Worm (Caenorhabditis elegans) whole organism, L1 larva: ENCODE data around the gene arg-1.

Source experiments
- C34B4.2 ChIP-seq: sonication (generic microtip); optimal IDR thresholded peaks from 2 replicates; lab custom pipeline; 2017; ENCODE audit warnings: mild to moderate bottlenecking, missing genetic modification characterization, missing compliant biosample characterization
- Y116A8C.19 ChIP-seq: sonication (generic microtip); optimal IDR thresholded peaks from 2 replicates; lab custom pipeline; 2016; ENCODE audit warnings: missing compliant biosample characterization, missing genetic modification characterization, borderline replicate concordance
- aha-1 ChIP-seq: fragments of 150-350 bp; optimal IDR thresholded peaks from 2 replicates; lab custom pipeline; 2014; ENCODE audit warnings: missing biosample characterization, missing genetic modification characterization
- alr-1 ChIP-seq: fragments of 200-800 bp; sonication (Bioruptor generic); optimal IDR thresholded peaks from 2 replicates; lab custom pipeline; 2018; ENCODE audit warnings: borderline replicate concordance, mild to moderate bottlenecking, missing genetic modification characterization, missing compliant biosample characterization
- aly-2 ChIP-seq: fragments of 150-350 bp; optimal IDR thresholded peaks from 2 replicates; lab custom pipeline; 2014; ENCODE audit warnings: missing biosample characterization, missing genetic modification characterization
- blmp-1 ChIP-seq: fragments of 150-350 bp; optimal IDR thresholded peaks from 2 replicates; lab custom pipeline; 2014; ENCODE audit warnings: missing biosample characterization, missing genetic modification characterization
- ces-1 ChIP-seq: fragments of 150-350 bp; optimal IDR thresholded peaks from 2 replicates; lab custom pipeline; 2014; ENCODE audit warnings: missing biosample characterization, missing genetic modification reagents, missing genetic modification characterization
- dpl-1 ChIP-seq, 3 experiments: fragments of 150-350 bp in 2 of 3; sonication (generic microtip) in 1 of 3; optimal IDR thresholded peaks; 2 replicates each; lab custom pipeline; 2014 to 2017; ENCODE audit warnings: missing biosample characterization in 3 of 3, missing genetic modification characterization in 3 of 3, missing genetic modification reagents in 3 of 3
- dsc-1 ChIP-seq: sonication (generic microtip); optimal IDR thresholded peaks from 2 replicates; lab custom pipeline; 2016; ENCODE audit warnings: mild to moderate bottlenecking, missing genetic modification characterization, missing compliant biosample characterization
- efl-1 ChIP-seq, 4 experiments: fragments of 150-350 bp; optimal IDR thresholded peaks in 3 of 4; peaks in 1 of 4; 1 replicate in 1 of 4; 2 replicates in 3 of 4; lab custom pipeline; 2014; ENCODE audit warnings: missing biosample characterization in 2 of 4, missing genetic modification characterization in 2 of 4, missing genetic modification reagents in 2 of 4
- efl-3 ChIP-seq: fragments of 200-800 bp; sonication (Bioruptor generic); optimal IDR thresholded peaks from 2 replicates; lab custom pipeline; 2018; ENCODE audit warnings: mild to moderate bottlenecking, missing genetic modification characterization, missing compliant biosample characterization
- egl-13 ChIP-seq: sonication (generic microtip); optimal IDR thresholded peaks from 2 replicates; lab custom pipeline; 2016; ENCODE audit warnings: missing genotype, missing genetic modification reagents, missing genetic modification characterization, missing compliant biosample characterization
- elt-2 ChIP-seq: sonication (generic microtip); optimal IDR thresholded peaks from 2 replicates; lab custom pipeline; 2016; ENCODE audit warnings: missing genetic modification characterization, mild to moderate bottlenecking, inconsistent platforms, missing compliant biosample characterization, missing genetic modification reagents
- elt-3 ChIP-seq, 6 experiments: fragments of 150-350 bp in 1 of 6; sonication (generic microtip); optimal IDR thresholded peaks; 2 replicates each; lab custom pipeline; 2017 to 2018; ENCODE audit warnings: missing biosample characterization in 6 of 6, missing genetic modification characterization in 6 of 6, inconsistent platforms in 1 of 6
- fkh-10 ChIP-seq: sonication (generic microtip); optimal IDR thresholded peaks from 2 replicates; lab custom pipeline; 2017; ENCODE audit warnings: missing biosample characterization, missing genetic modification reagents, missing genetic modification characterization
- fkh-4 ChIP-seq: sonication (generic microtip); optimal IDR thresholded peaks from 2 replicates; lab custom pipeline; 2016; ENCODE audit warnings: missing compliant biosample characterization, missing genetic modification characterization, borderline replicate concordance
- fos-1 ChIP-seq: fragments of 150-350 bp; optimal IDR thresholded peaks from 2 replicates; lab custom pipeline; 2014; ENCODE audit warnings: missing biosample characterization, missing genetic modification characterization
- hlh-17 ChIP-seq: fragments of 200-800 bp; sonication (Bioruptor generic); optimal IDR thresholded peaks from 2 replicates; lab custom pipeline; 2018; ENCODE audit warnings: missing genetic modification characterization, mild to moderate bottlenecking, missing compliant biosample characterization, moderate library complexity, borderline replicate concordance
- hlh-4 ChIP-seq: sonication (generic microtip); optimal IDR thresholded peaks from 2 replicates; lab custom pipeline; 2016; ENCODE audit warnings: mild to moderate bottlenecking, missing genetic modification characterization, missing compliant biosample characterization
- hpl-2 ChIP-seq: fragments of 150-350 bp; optimal IDR thresholded peaks from 2 replicates; lab custom pipeline; 2014; ENCODE audit warnings: missing biosample characterization, missing genetic modification reagents, missing genetic modification characterization
- lin-13 ChIP-seq: fragments of 150-350 bp; optimal IDR thresholded peaks from 2 replicates; lab custom pipeline; 2014; ENCODE audit warnings: missing biosample characterization, missing genetic modification reagents, missing genetic modification characterization
- lin-35 ChIP-seq, 2 experiments: fragments of 150-350 bp; optimal IDR thresholded peaks; 2 replicates each; lab custom pipeline; 2014; ENCODE audit warnings: missing biosample characterization in 2 of 2, missing genetic modification characterization in 2 of 2, missing genetic modification reagents in 2 of 2
- lir-3 ChIP-seq: sonication (generic microtip); optimal IDR thresholded peaks from 2 replicates; lab custom pipeline; 2016; ENCODE audit warnings: mild to moderate bottlenecking, missing genetic modification characterization, moderate library complexity, missing compliant biosample characterization; ENCODE audit not compliant: poor library complexity
- mef-2 ChIP-seq: fragments of 150-350 bp; optimal IDR thresholded peaks from 2 replicates; lab custom pipeline; 2014; ENCODE audit warnings: missing biosample characterization, missing genetic modification characterization
- mep-1 ChIP-seq: fragments of 150-350 bp; optimal IDR thresholded peaks from 2 replicates; lab custom pipeline; 2014; ENCODE audit warnings: missing biosample characterization, missing genetic modification characterization
- nhr-12 ChIP-seq: sonication (generic microtip); optimal IDR thresholded peaks from 2 replicates; lab custom pipeline; 2017; ENCODE audit warnings: missing biosample characterization, missing genetic modification characterization
- nhr-19 ChIP-seq: fragments of 200-800 bp; sonication (Bioruptor generic); conservative IDR thresholded peaks from 2 replicates; pipeline ENCODE4 v1.3.6; 2022; ENCODE audit warnings: missing genetic modification characterization, missing compliant biosample characterization
- nhr-20 ChIP-seq: sonication (generic microtip); optimal IDR thresholded peaks from 2 replicates; lab custom pipeline; 2016; ENCODE audit warnings: mild to moderate bottlenecking, missing genetic modification characterization, missing compliant biosample characterization
- nhr-28 ChIP-seq: fragments of 150-350 bp; optimal IDR thresholded peaks from 2 replicates; lab custom pipeline; 2014; ENCODE audit warnings: missing biosample characterization, missing genetic modification characterization
- nhr-47 ChIP-seq: sonication (generic microtip); optimal IDR thresholded peaks from 2 replicates; lab custom pipeline; 2016; ENCODE audit warnings: mild to moderate bottlenecking, missing genetic modification characterization, moderate library complexity, missing compliant biosample characterization
- nhr-76 ChIP-seq: sonication (generic microtip); optimal IDR thresholded peaks from 2 replicates; lab custom pipeline; 2017; ENCODE audit warnings: missing biosample characterization, missing genetic modification characterization
- nhr-85 ChIP-seq: sonication (generic microtip); peaks from one replicate; lab custom pipeline; 2016; ENCODE audit warnings: missing genetic modification characterization, inconsistent platforms, missing compliant biosample characterization
- rnt-1 ChIP-seq: sonication (generic microtip); optimal IDR thresholded peaks from 2 replicates; lab custom pipeline; 2016; ENCODE audit warnings: mild to moderate bottlenecking, missing genetic modification characterization, moderate library complexity, missing compliant biosample characterization
- skn-1 ChIP-seq: fragments of 150-350 bp; optimal IDR thresholded peaks from 2 replicates; lab custom pipeline; 2014; ENCODE audit warnings: missing biosample characterization, missing genetic modification characterization
- snpc-4 ChIP-seq: fragments of 150-350 bp; optimal IDR thresholded peaks from 2 replicates; lab custom pipeline; 2014; ENCODE audit warnings: missing biosample characterization, missing genetic modification characterization
- snu-23 ChIP-seq: sonication (generic microtip); optimal IDR thresholded peaks from 2 replicates; lab custom pipeline; 2016; ENCODE audit warnings: missing genetic modification characterization, missing compliant biosample characterization
- sox-4 ChIP-seq: sonication (generic microtip); optimal IDR thresholded peaks from 2 replicates; lab custom pipeline; 2016; ENCODE audit warnings: missing genetic modification characterization, missing compliant biosample characterization
- unc-130 ChIP-seq: fragments of 150-350 bp; optimal IDR thresholded peaks from 2 replicates; lab custom pipeline; 2017; ENCODE audit warnings: missing biosample characterization, missing genetic modification characterization, inconsistent platforms
- unc-86 ChIP-seq: sonication (generic microtip); optimal IDR thresholded peaks from 2 replicates; lab custom pipeline; 2016; ENCODE audit warnings: missing genetic modification characterization, missing compliant biosample characterization
- xbp-1 ChIP-seq: sonication (generic microtip); optimal IDR thresholded peaks from 2 replicates; lab custom pipeline; 2016; ENCODE audit warnings: missing genetic modification characterization, missing compliant biosample characterization
- zag-1 ChIP-seq: fragments of 150-350 bp; optimal IDR thresholded peaks from 2 replicates; lab custom pipeline; 2014; ENCODE audit warnings: missing biosample characterization, missing genetic modification characterization
- zip-4 ChIP-seq: fragments of 200-800 bp; sonication (Bioruptor generic); optimal IDR thresholded peaks from 2 replicates; lab custom pipeline; 2018; ENCODE audit warnings: mild to moderate bottlenecking, missing genetic modification characterization, moderate library complexity, missing compliant biosample characterization
- ztf-11 ChIP-seq, 2 experiments: sonication (generic microtip); optimal IDR thresholded peaks; 2 replicates each; lab custom pipeline; 2016 to 2017; ENCODE audit warnings: missing genetic modification characterization in 2 of 2, missing biosample characterization in 1 of 2, missing compliant biosample characterization in 1 of 2

The arg-1 gene

DNA sequence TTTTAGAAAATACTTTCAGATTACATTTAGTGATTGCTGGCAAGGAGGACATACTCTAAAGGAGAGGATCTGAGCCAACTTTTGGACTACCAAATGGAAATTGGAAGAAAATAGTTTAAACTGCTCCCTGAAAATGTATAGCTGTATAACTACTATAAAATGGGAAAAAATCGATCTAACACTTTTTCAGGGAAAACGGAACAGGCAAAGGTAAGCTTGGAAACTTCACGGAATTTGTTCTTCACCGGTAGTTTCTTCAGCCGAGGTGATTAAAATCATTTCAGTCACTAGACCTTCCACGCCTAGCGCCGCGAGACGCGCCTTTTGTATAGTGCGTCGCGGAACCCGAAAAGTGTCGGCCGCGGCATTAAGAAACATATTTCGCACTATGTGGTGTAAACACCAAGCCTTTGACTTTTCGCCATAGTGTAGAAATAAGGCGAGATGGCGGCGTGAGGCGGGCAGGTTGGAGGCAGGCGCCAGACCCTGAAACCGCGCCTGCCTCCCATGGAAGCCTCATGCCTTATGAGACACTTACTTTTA, 38.7 kb downstream of the arg-1 start, which contains the start of gene C14E2.5:
C14E2.5 (minus strand) TSS at position 51 of the 543 bp plus-strand sequence.
- TF ChIP-seq nhr-20 (tag; lab: Kevin White, UChicago) (no peak), C34B4.2 (tag; lab: Kevin White, UChicago) (no peak), fkh-4 (tag; lab: Kevin White, UChicago) (no peak), elt-2 (tag; lab: Kevin White, UChicago) (no peak), snu-23 (no peak), nhr-85 (tag; lab: Kevin White, UChicago) (no peak), egl-13 (tag; lab: Kevin White, UChicago) (no peak), mef-2 (tag; lab: Kevin White, UChicago) (no peak), dpl-1 (GFP tag; optimal IDR thresholded peaks at IDR 0.05; lab: Kevin White, UChicago) (no peak), Y116A8C.19 (tag; lab: Kevin White, UChicago) (no peak), efl-3 (GFP tag; lab: Kevin White, UChicago) (no peak), elt-3 (tag; optimal IDR thresholded peaks at IDR 0.05; lab: Kevin White, UChicago) (no peak)

DNA sequence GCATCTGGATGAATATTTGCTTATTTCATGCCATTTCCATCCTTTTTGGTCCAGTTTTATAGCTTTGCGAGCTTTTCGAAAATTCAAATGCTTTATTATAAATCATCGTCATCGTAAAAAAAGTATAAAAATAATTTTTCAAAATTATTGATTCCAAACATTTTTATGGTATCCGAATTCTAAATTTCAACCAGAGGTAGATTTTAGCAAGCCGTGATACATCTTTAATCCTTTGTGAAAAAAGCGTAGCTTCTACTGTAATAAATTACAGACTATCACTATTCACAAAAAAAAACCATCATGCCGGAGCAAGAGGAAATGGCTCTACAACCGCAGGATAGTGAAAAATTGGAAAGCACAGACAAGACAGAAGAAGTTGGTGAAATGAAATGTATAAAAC, 39.5 kb downstream of the arg-1 start, which contains the start of gene C14E2.1:
C14E2.1 (plus strand) TSS at position 301 of the 400 bp plus-strand sequence.
- TF ChIP-seq nhr-47 (no peak), xbp-1 (tag; lab: Kevin White, UChicago) (no peak), lir-3 (tag; lab: Kevin White, UChicago) (no peak), snpc-4 (tag; lab: Kevin White, UChicago) (no peak)
- TF ChIP-seq, all 84 proteins: peak for 0

DNA sequence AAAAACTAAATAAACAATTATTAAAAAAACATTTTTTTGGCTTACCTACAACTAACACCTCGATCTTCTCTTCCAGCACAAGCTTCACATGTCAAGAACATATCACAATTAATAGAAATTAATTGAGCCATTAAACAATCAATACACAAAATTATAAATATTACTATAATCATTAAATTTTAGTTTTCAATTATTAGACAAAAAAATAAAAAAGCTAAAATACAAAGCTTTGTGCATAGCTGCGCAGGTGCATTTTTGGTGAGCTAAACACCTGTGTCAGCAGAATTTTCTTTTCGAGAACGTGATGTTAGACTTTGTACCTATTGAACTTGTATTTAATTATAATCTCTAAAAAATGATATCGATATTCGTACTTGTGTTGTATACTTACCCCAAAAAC, 43.2 kb downstream of the arg-1 start, which contains the start of gene C14E2.6:
C14E2.6 (minus strand) TSS at position 101 of the 400 bp plus-strand sequence.
- TF ChIP-seq elt-2 (tag; lab: Kevin White, UChicago) = no peak
- TF ChIP-seq hlh-4 = peak; percentile 20

DNA sequence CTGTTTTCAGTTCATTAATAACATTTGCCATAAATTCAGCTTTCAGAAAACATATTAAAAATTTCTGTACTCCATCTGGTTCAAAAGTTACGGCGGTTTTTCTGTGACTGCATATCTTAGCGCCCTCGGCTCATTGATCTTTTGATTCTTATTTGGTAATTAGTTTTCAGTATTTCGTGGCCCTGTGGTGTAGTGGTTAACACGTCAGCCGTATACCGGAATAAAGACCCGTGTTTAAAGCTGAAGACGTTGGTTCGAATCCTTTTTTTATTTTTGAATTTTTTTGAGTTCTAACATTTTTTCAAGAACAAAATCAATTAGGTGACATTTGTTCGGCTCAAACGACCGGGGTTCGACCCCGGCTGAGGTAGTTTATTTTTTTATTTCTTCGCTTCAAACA, 43.8 kb downstream of the arg-1 start:
- TF ChIP-seq mep-1 (tag; lab: Kevin White, UChicago) = no peak
- TF ChIP-seq nhr-28 (tag; lab: Kevin White, UChicago) = no peak
- TF ChIP-seq fkh-10 (GFP tag; lab: Kevin White, UChicago) = no peak
- no peak for TF ChIP-seq zip-4 (GFP tag; lab: Kevin White, UChicago)
- TF ChIP-seq alr-1 = no peak
- TF ChIP-seq rnt-1 (tag; lab: Kevin White, UChicago) = no peak
- no peak for TF ChIP-seq nhr-47
- no peak for TF ChIP-seq hlh-17 (GFP tag; lab: Kevin White, UChicago)
- TF ChIP-seq unc-130 (tag; lab: Kevin White, UChicago) = no peak
- no peak for TF ChIP-seq zag-1 (tag; lab: Kevin White, UChicago)
- no peak for TF ChIP-seq xbp-1 (tag; lab: Kevin White, UChicago)
- TF ChIP-seq ces-1 (GFP tag; lab: Kevin White, UChicago) = no peak
- TF ChIP-seq aly-2 (tag; lab: Kevin White, UChicago) = no peak
- TF ChIP-seq unc-86 (tag; lab: Kevin White, UChicago) = no peak
- no peak for TF ChIP-seq lin-35 (GFP tag; optimal IDR thresholded peaks at IDR 0.05; lab: Kevin White, UChicago)
- TF ChIP-seq fkh-4 (tag; lab: Kevin White, UChicago) = no peak
- no peak for TF ChIP-seq aha-1 (tag; lab: Kevin White, UChicago)
- TF ChIP-seq blmp-1 = no peak
- TF ChIP-seq nhr-76 (tag; lab: Kevin White, UChicago) = no peak
- TF ChIP-seq elt-3 (tag; optimal IDR thresholded peaks at IDR 0.05; lab: Kevin White, UChicago) = no peak

DNA sequence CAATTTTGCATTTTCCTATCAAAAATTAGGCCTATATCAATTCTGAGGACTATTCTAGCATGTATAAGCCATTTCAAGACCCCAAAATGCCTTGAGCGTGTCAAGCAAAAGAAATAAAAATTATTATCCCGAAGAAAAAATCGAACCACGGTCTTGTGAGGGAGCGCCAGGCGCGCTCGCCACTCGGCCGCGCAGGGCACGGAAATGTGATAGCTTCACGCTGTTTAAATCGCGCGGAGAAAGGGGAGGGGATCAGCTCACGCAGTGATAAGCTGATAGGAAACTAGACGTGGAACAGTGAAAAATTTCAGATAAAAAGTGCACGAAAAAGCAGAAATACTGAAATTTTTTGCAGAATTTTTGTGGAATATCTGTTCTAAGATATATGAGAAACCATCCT, 51.0 kb downstream of the arg-1 start:
- peak in 1 of 2 experiments; percentile 21 for TF ChIP-seq efl-1 (optimal IDR thresholded peaks at IDR 0.05; lab: Kevin White, UChicago)
- TF ChIP-seq efl-1 (GFP tag; optimal IDR thresholded peaks at IDR 0.05 in 1 of 2; lab: Kevin White, UChicago) = no peak
- peak; percentile 63 for TF ChIP-seq snu-23
- TF ChIP-seq lin-13 (GFP tag; lab: Kevin White, UChicago) = no peak
- peak; percentile 57 for TF ChIP-seq dsc-1 (tag; lab: Kevin White, UChicago)
- TF ChIP-seq ztf-11 (tag; optimal IDR thresholded peaks at IDR 0.05; lab: Kevin White, UChicago) = peak in 1 of 2 experiments; percentile 36
- no peak for TF ChIP-seq hpl-2
- peak; percentile 40 for TF ChIP-seq nhr-20 (tag; lab: Kevin White, UChicago)
- peak; percentile 63 for TF ChIP-seq nhr-19 (GFP tag; lab: Robert Waterston, UW)
- peak; percentile 6 for TF ChIP-seq sox-4
- TF ChIP-seq dpl-1 (GFP tag; optimal IDR thresholded peaks at IDR 0.05; lab: Kevin White, UChicago) = peak in 2 of 3 experiments; percentile 11 to 15
- TF ChIP-seq elt-3 (tag; optimal IDR thresholded peaks at IDR 0.05; lab: Kevin White, UChicago) = peak in 1 of 6 experiments; percentile 22
- no peak for TF ChIP-seq nhr-12 (tag; lab: Kevin White, UChicago)
- no peak for TF ChIP-seq fos-1 (tag; lab: Kevin White, UChicago)
- TF ChIP-seq lin-35 (GFP tag; optimal IDR thresholded peaks at IDR 0.05; lab: Kevin White, UChicago) = peak in 1 of 2 experiments; percentile 64
- peak; percentile 73 for TF ChIP-seq skn-1 (tag; lab: Kevin White, UChicago)
